Fruit fly (Drosophila melanogaster) whole organism, adult: Measurements from ENCODE around the gene Nepl19.

Experiments used
- CG11617 ChIP-seq: fragments of 200-800 bp; sonication (Bioruptor generic); optimal IDR thresholded peaks from 2 replicates; lab custom pipeline; 2017; ENCODE audit warnings: mild to moderate bottlenecking, missing biosample characterization, missing genetic modification reagents, missing genetic modification characterization
- CG12768 ChIP-seq: fragments of 200-800 bp; sonication (Bioruptor generic); optimal IDR thresholded peaks from 2 replicates; lab custom pipeline; 2017; ENCODE audit warnings: missing biosample characterization, missing genetic modification characterization, mild to moderate bottlenecking, moderate library complexity, missing genetic modification reagents
- CG14711 ChIP-seq: fragments of 200-800 bp; sonication (Bioruptor generic); optimal IDR thresholded peaks from 2 replicates; lab custom pipeline; 2018; ENCODE audit warnings: missing biosample characterization, mild to moderate bottlenecking, missing genetic modification characterization, moderate library complexity
- CG1620 ChIP-seq: fragments of 200-800 bp; sonication (Bioruptor generic); optimal IDR thresholded peaks from 2 replicates; lab custom pipeline; 2016; ENCODE audit warnings: missing biosample characterization, missing genetic modification characterization
- CG33017 ChIP-seq: fragments of 200-800 bp; sonication (Bioruptor generic); optimal IDR thresholded peaks from 2 replicates; lab custom pipeline; 2018; ENCODE audit warnings: missing biosample characterization, mild to moderate bottlenecking, missing genetic modification characterization, moderate library complexity
- CG5204 ChIP-seq: fragments of 200-800 bp; sonication (Bioruptor generic); optimal IDR thresholded peaks from 2 replicates; lab custom pipeline; 2016; ENCODE audit warnings: missing biosample characterization, missing genetic modification characterization
- CG7045 ChIP-seq: fragments of 200-800 bp; sonication (Bioruptor generic); optimal IDR thresholded peaks from 2 replicates; lab custom pipeline; 2017; ENCODE audit warnings: missing biosample characterization, mild to moderate bottlenecking, missing genetic modification characterization
- CG7101 ChIP-seq: fragments of 200-800 bp; sonication (Bioruptor generic); optimal IDR thresholded peaks from 2 replicates; lab custom pipeline; 2018; ENCODE audit warnings: missing biosample characterization, mild to moderate bottlenecking, missing genetic modification characterization, moderate library complexity
- Clk ChIP-seq: fragments of 200-800 bp; sonication (Bioruptor generic); optimal IDR thresholded peaks from 2 replicates; lab custom pipeline; 2017; ENCODE audit warnings: missing biosample characterization, missing genetic modification characterization
- Crg-1 ChIP-seq: fragments of 200-800 bp; sonication (Bioruptor generic); optimal IDR thresholded peaks from 2 replicates; lab custom pipeline; 2016; ENCODE audit warnings: missing biosample characterization, missing genetic modification characterization
- Hr96 ChIP-seq: fragments of 200-800 bp; sonication (Bioruptor generic); optimal IDR thresholded peaks from 2 replicates; lab custom pipeline; 2016; ENCODE audit warnings: missing biosample characterization, missing genetic modification characterization
- Mnt ChIP-seq: fragments of 200-800 bp; sonication (Bioruptor generic); optimal IDR thresholded peaks from 2 replicates; lab custom pipeline; 2016; ENCODE audit warnings: missing biosample characterization, mild to moderate bottlenecking, missing genetic modification characterization
- bab1 ChIP-seq: fragments of 200-800 bp; sonication (Bioruptor generic); optimal IDR thresholded peaks from 3 replicates; lab custom pipeline; 2019; ENCODE audit warnings: missing biosample characterization, mild to moderate bottlenecking, missing genetic modification characterization, moderate library complexity
- cic ChIP-seq: fragments of 200-800 bp; sonication (Bioruptor generic); optimal IDR thresholded peaks from 2 replicates; lab custom pipeline; 2017; ENCODE audit warnings: missing biosample characterization, mild to moderate bottlenecking, missing genetic modification characterization, moderate library complexity
- cnc ChIP-seq, 2 experiments: fragments of >200 bp; optimal IDR thresholded peaks; 2 replicates each; lab custom pipeline; 2017
- kay ChIP-seq: fragments of 200-800 bp; sonication (Bioruptor generic); peaks from one replicate; lab custom pipeline; 2016; ENCODE audit warnings: missing biosample characterization, missing genetic modification characterization, borderline replicate concordance
- pad ChIP-seq: fragments of 200-800 bp; sonication (Bioruptor generic); optimal IDR thresholded peaks from 3 replicates; lab custom pipeline; 2017; ENCODE audit warnings: missing biosample characterization, missing genetic modification characterization, mild to moderate bottlenecking, moderate library complexity, missing genetic modification reagents
- tj ChIP-seq: fragments of 200-800 bp; sonication (Bioruptor generic); optimal IDR thresholded peaks from 3 replicates; lab custom pipeline; 2017; ENCODE audit warnings: missing biosample characterization, mild to moderate bottlenecking, missing genetic modification characterization, moderate library complexity
- toe ChIP-seq: fragments of 200-800 bp; sonication (Bioruptor generic); optimal IDR thresholded peaks from 2 replicates; lab custom pipeline; 2016; ENCODE audit warnings: missing biosample characterization, missing genetic modification characterization

The Nepl19 gene

dm6 chr3R:28859058-28859526 lies 20.8 kb downstream of the Nepl19 start, which contains the start of gene Inx3:
Gene Inx3 (minus strand): TSS chr3R:28859497.
- TF ChIP-seq pad (GFP tag; lab: Kevin White, UChicago) (peak; percentile 7), cic (GFP tag; lab: Kevin White, UChicago) (peak; percentile 18), CG5204 (GFP tag; lab: Kevin White, UChicago) (no peak), CG14711 (tag; lab: Kevin White, UChicago) (no peak), tj (GFP tag; lab: Kevin White, UChicago) (peak; percentile 82), bab1 (GFP tag; lab: Kevin White, UChicago) (peak; percentile 60), CG7101 (tag; lab: Kevin White, UChicago) (peak; percentile 12), Mnt (GFP tag; lab: Kevin White, UChicago) (peak; percentile 45)

DNA sequence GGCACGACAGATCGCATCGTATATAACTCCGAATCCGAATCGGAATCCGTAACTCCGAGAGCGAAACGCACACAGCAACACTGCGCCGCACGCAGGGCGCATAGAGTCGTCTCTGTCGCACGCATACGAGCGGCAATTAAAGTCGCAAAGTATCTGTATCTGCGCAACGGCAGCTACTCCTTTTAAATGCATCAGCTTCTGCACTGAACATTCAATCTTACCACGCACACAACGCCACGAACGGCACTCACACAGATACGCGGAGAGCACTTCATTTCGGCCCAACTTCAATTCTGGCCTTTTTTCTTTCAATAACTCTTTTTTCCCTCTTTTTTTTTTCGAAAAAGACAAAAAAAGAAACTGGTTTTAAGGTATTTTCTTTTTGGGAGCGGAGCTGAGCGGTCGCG lies 21.7 kb downstream of the Nepl19 start:
- TF ChIP-seq bab1 (GFP tag; lab: Kevin White, UChicago) (no peak), tj (GFP tag; lab: Kevin White, UChicago) (peak; percentile 27), CG14711 (tag; lab: Kevin White, UChicago) (no peak)

DNA sequence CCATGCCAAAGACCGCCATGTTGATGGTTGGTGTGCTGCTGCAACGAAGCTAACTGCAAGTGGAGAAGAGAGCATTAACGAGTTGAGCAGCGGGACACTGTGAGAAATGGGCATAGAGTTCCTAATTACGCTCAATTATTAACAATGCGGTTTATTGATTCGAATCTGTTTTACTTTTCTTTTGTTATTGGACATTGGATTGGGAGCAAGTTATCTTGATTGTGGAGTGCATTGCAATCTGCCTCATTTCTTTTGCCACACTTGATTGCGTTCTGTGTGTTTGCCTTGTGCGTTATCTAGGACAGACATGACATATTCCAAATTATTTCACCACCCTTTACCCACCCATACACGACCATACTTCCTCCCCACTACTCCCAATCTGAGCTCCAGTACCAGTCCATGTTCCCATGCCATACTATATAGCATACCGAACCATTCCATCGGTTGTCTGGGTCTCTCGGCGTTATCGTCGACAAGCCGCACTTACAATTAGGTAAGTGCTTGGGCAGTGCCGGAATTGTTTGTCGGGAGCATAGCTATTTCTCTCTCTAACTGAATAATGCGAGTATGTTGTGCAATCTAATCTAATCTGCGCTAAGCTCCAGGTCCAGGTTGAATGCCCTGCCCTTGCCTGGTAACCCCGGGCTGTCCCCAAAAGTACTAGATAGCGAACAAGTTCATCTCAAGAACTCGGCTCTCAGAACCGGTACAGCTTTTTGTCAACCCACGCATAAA lies 22.5 kb downstream of the Nepl19 start:
- TF ChIP-seq CG7045 (no peak), Mnt (GFP tag; lab: Kevin White, UChicago) (no peak), bab1 (GFP tag; lab: Kevin White, UChicago) (no peak), Clk (GFP tag; lab: Kevin White, UChicago) (no peak), CG1620 (GFP tag; lab: Kevin White, UChicago) (no peak), CG33017 (tag; lab: Kevin White, UChicago) (no peak), pad (GFP tag; lab: Kevin White, UChicago) (no peak), CG14711 (tag; lab: Kevin White, UChicago) (no peak), Hr96 (GFP tag; lab: Kevin White, UChicago) (no peak), Crg-1 (no peak), cnc (optimal IDR thresholded peaks at IDR 0.05; lab: Kevin White, UChicago) (no peak), kay (GFP tag; lab: Kevin White, UChicago) (no peak), CG11617 (GFP tag; lab: Kevin White, UChicago) (no peak), CG12768 (GFP tag; lab: Kevin White, UChicago) (no peak), cic (GFP tag; lab: Kevin White, UChicago) (no peak)

DNA sequence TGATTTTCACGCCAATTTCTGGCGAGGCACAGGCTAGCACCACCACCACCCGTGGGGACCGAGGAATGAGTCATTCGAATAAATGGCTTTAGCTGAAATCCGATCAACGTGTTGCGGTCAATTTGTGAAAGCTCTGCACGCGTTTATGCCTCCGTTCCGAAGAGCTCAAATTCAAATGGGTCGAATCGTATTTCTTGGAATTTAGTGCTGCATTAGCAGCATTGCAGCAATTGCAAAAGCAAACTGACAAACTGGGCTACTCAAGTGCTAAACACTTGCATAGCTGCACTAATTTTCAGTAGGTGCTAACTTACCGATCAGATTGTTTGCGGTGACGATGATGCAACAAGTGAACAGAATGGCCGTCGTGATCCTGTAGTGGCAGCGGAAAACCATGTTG lies 23.1 kb downstream of the Nepl19 start:
- TF ChIP-seq CG14711 (tag; lab: Kevin White, UChicago) (no peak), tj (GFP tag; lab: Kevin White, UChicago) (peak; percentile 92)

DNA sequence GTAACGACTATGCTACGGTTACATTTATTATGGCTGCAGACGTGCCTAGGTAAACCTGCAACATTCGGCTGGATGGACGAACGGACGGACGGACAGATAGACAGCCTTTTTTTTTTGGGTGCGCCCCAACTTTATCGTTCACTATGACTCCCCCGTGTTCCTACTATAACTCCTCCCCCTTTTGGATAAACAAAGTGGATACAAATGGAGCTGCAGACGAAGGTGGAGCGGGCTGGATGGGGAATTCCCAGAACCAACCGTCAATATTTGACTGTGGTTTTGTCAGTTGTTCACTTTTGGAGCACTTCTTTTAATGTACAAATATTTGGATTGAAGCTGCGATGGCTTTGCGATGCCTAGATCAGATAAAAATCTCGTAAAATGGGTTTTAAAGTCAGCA lies 23.8 kb downstream of the Nepl19 start:
- TF ChIP-seq Crg-1 (no peak), CG5204 (GFP tag; lab: Kevin White, UChicago) (no peak), Clk (GFP tag; lab: Kevin White, UChicago) (no peak), Mnt (GFP tag; lab: Kevin White, UChicago) (no peak), CG7101 (tag; lab: Kevin White, UChicago) (no peak), cic (GFP tag; lab: Kevin White, UChicago) (no peak), toe (no peak), CG7045 (no peak), CG14711 (tag; lab: Kevin White, UChicago) (no peak), bab1 (GFP tag; lab: Kevin White, UChicago) (no peak), Hr96 (GFP tag; lab: Kevin White, UChicago) (no peak), CG33017 (tag; lab: Kevin White, UChicago) (no peak), kay (GFP tag; lab: Kevin White, UChicago) (no peak), cnc (optimal IDR thresholded peaks at IDR 0.05; lab: Kevin White, UChicago) (no peak), tj (GFP tag; lab: Kevin White, UChicago) (no peak), CG11617 (GFP tag; lab: Kevin White, UChicago) (no peak), CG1620 (GFP tag; lab: Kevin White, UChicago) (no peak), pad (GFP tag; lab: Kevin White, UChicago) (no peak), CG12768 (GFP tag; lab: Kevin White, UChicago) (no peak)

dm6 chr3R:28851966-28852377 lies 27.9 kb downstream of the Nepl19 start:
- no peak for TF ChIP-seq CG14711 (tag; lab: Kevin White, UChicago)
- TF ChIP-seq CG11617 (GFP tag; lab: Kevin White, UChicago) = no peak

DNA sequence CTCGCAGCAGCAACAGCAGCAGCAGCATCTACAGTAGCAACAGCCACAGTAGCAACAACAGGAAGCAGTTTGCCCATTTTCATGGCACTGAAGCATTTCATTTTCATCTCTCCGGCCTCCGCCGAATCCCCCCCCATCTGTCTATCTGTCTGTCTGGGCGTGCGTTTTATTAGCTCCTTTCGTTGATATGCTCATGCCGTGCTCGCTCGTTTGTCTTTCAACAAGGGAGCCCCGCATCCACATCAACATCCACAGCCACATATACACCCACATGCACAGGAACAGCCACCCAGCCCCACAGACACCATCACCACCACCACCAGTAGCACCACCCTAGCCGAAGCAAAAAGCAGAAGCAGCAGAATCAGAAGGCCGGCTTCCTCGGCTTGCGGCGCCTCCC lies 28.4 kb downstream of the Nepl19 start:
- TF ChIP-seq cic (GFP tag; lab: Kevin White, UChicago) (no peak), pad (GFP tag; lab: Kevin White, UChicago) (no peak), bab1 (GFP tag; lab: Kevin White, UChicago) (no peak), CG12768 (GFP tag; lab: Kevin White, UChicago) (no peak)
